In the genomic region with DNA sequence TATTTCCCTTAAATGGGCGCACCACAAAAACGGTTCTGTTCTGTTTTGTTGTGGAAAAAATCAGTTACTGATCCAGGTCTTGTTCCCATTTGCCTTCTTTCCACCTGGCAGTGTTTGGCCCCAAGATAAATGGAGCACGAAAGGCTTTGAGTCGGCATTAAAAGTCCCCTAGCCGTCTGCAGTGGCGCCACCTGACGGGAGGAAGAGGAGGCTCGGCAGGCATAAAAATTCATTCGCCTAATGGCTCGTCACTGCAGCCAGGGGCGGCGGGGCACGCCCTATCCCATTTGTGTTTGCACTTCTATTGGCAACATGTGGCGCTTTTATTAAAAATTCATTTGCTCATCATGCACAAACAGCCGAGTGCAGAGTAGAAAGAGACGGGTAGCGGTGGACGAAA, we compare ENCODE assay signal across 2 fruit fly cellular contexts.
A peak's percentile ranks its signal among the peaks of the same experiment; 100 is the strongest.
TF ChIP-seq lines count a peak whose summit lies in the region.

No protein-coding gene starts in this region.

- TF ChIP-seq CTCF in S2 (optimal IDR thresholded peaks at IDR 0.05; lab: Kevin White, UChicago) = peak; percentile 81 to 86
- TF ChIP-seq CTCF in whole organism, embryonic (GFP tag; optimal IDR thresholded peaks at IDR 0.05; lab: Kevin White, UChicago) = peak; percentile 78

TF ChIP-seq in whole organism, embryonic, 481 proteins besides CTCF, POLR2A, EP300 and RAD21:
- TF ChIP-seq CG11504 (tag; optimal IDR thresholded peaks at IDR 0.05; lab: Kevin White, UChicago) (peak; percentile 2), CG14965 (GFP tag; optimal IDR thresholded peaks at IDR 0.05; lab: Kevin White, UChicago; ENCODE audit: borderline replicate concordance) (peak; percentile 58), Rx (GFP tag; IDR thresholded peaks at IDR 0.05; lab: Robert Waterston, UW) (no peak)
